Worm (Caenorhabditis elegans) whole organism, mixed stage, embryonic: ENCODE measurements around the gene C49A9.1.

Experiments
- M03D4.4 ChIP-seq: sonication (generic microtip); optimal IDR thresholded peaks from 2 replicates; lab custom pipeline; 2017; ENCODE audit warnings: mild to moderate bottlenecking, missing genetic modification characterization, missing compliant biosample characterization
- blmp-1 ChIP-seq: fragments of 150-350 bp; optimal IDR thresholded peaks from 2 replicates; lab custom pipeline; 2014; ENCODE audit warnings: missing biosample characterization, missing genetic modification characterization
- ceh-39 ChIP-seq: fragments of 150-350 bp; optimal IDR thresholded peaks from 2 replicates; lab custom pipeline; 2014; ENCODE audit warnings: missing biosample characterization, missing genetic modification characterization
- ceh-43 ChIP-seq: fragments of 200-800 bp; sonication (Bioruptor generic); optimal IDR thresholded peaks from 2 replicates; lab custom pipeline; 2018; ENCODE audit warnings: mild to moderate bottlenecking, missing genetic modification characterization, moderate library complexity, missing compliant biosample characterization
- ceh-83 ChIP-seq: fragments of 200-800 bp; sonication (Bioruptor generic); optimal IDR thresholded peaks from 2 replicates; lab custom pipeline; 2018; ENCODE audit warnings: mild to moderate bottlenecking, missing genetic modification characterization, missing compliant biosample characterization
- ces-1 ChIP-seq: fragments of 150-350 bp; optimal IDR thresholded peaks from 2 replicates; lab custom pipeline; 2014; ENCODE audit warnings: missing biosample characterization, missing genetic modification reagents, missing genetic modification characterization
- cnd-1 ChIP-seq: fragments of 200-800 bp; sonication (Bioruptor generic); optimal IDR thresholded peaks from 2 replicates; lab custom pipeline; 2018; ENCODE audit warnings: mild to moderate bottlenecking, missing genetic modification characterization, missing compliant biosample characterization
- drap-1 ChIP-seq: fragments of 200-800 bp; sonication (Bioruptor generic); optimal IDR thresholded peaks from 3 replicates; lab custom pipeline; 2018; ENCODE audit warnings: mild to moderate bottlenecking, missing genetic modification characterization, missing compliant biosample characterization
- elt-1 ChIP-seq: sonication (generic microtip); optimal IDR thresholded peaks from 2 replicates; lab custom pipeline; 2017; ENCODE audit warnings: missing genetic modification characterization, mild to moderate bottlenecking, missing compliant biosample characterization, antibody characterized with exemption, moderate library complexity, borderline replicate concordance; ENCODE audit not compliant: insufficient read depth
- elt-3 ChIP-seq: fragments of 150-350 bp; optimal IDR thresholded peaks from 2 replicates; lab custom pipeline; 2014; ENCODE audit warnings: missing biosample characterization, missing genetic modification characterization
- flh-1 ChIP-seq: fragments of 200-800 bp; sonication (Bioruptor generic); optimal IDR thresholded peaks from 2 replicates; lab custom pipeline; 2018; ENCODE audit warnings: mild to moderate bottlenecking, missing genetic modification characterization, moderate library complexity, missing compliant biosample characterization
- hlh-1 ChIP-seq: fragments of 150-350 bp; optimal IDR thresholded peaks from 2 replicates; lab custom pipeline; 2014; ENCODE audit warnings: missing biosample characterization, missing genetic modification reagents, missing genetic modification characterization
- lin-13 ChIP-seq: fragments of 150-350 bp; optimal IDR thresholded peaks from 2 replicates; lab custom pipeline; 2014; ENCODE audit warnings: missing biosample characterization, missing genetic modification characterization
- lin-32 ChIP-seq: fragments of 200-800 bp; sonication (Bioruptor generic); optimal IDR thresholded peaks from 2 replicates; lab custom pipeline; 2018; ENCODE audit warnings: mild to moderate bottlenecking, missing genetic modification characterization, missing compliant biosample characterization
- lsy-2 ChIP-seq: fragments of 150-350 bp; optimal IDR thresholded peaks from 2 replicates; lab custom pipeline; 2014; ENCODE audit warnings: missing biosample characterization, missing genetic modification characterization
- mab-5 ChIP-seq: fragments of 150-350 bp; optimal IDR thresholded peaks from 2 replicates; lab custom pipeline; 2014; ENCODE audit warnings: missing biosample characterization, missing genetic modification characterization
- mep-1 ChIP-seq: fragments of 150-350 bp; optimal IDR thresholded peaks from 2 replicates; lab custom pipeline; 2017; ENCODE audit warnings: missing biosample characterization, missing genetic modification reagents, missing genetic modification characterization, inconsistent platforms
- mls-2 ChIP-seq: sonication (generic microtip); optimal IDR thresholded peaks from 2 replicates; lab custom pipeline; 2016; ENCODE audit warnings: mild to moderate bottlenecking, missing genetic modification characterization, moderate library complexity, missing compliant biosample characterization
- nhr-12 ChIP-seq: fragments of 150-350 bp; optimal IDR thresholded peaks from 2 replicates; lab custom pipeline; 2014; ENCODE audit warnings: missing biosample characterization, missing genetic modification characterization
- nhr-2 ChIP-seq: fragments of 150-350 bp; optimal IDR thresholded peaks from 2 replicates; lab custom pipeline; 2014; ENCODE audit warnings: missing biosample characterization, missing genetic modification characterization
- nhr-237 ChIP-seq: fragments of 150-350 bp; optimal IDR thresholded peaks from 2 replicates; lab custom pipeline; 2014; ENCODE audit warnings: missing biosample characterization, missing genetic modification characterization
- nhr-28 ChIP-seq: fragments of 150-350 bp; optimal IDR thresholded peaks from 2 replicates; lab custom pipeline; 2014; ENCODE audit warnings: missing biosample characterization, missing genetic modification characterization
- pha-4 ChIP-seq: fragments of 150-350 bp; optimal IDR thresholded peaks from 2 replicates; lab custom pipeline; 2018; ENCODE audit warnings: missing biosample characterization, missing genetic modification reagents, missing genetic modification characterization
- sem-2 ChIP-seq: fragments of 200-800 bp; sonication (Bioruptor generic); optimal IDR thresholded peaks from 2 replicates; lab custom pipeline; 2018; ENCODE audit warnings: mild to moderate bottlenecking, missing genetic modification characterization, missing compliant biosample characterization
- snpc-4 ChIP-seq: fragments of 150-350 bp; optimal IDR thresholded peaks from 2 replicates; lab custom pipeline; 2014; ENCODE audit warnings: missing biosample characterization, missing genetic modification characterization
- tbx-8 ChIP-seq: fragments of 200-800 bp; sonication (Bioruptor generic); optimal IDR thresholded peaks from 2 replicates; lab custom pipeline; 2018; ENCODE audit warnings: mild to moderate bottlenecking, missing genetic modification characterization, moderate library complexity, missing compliant biosample characterization
- unc-120 ChIP-seq: sonication (generic microtip); optimal IDR thresholded peaks from 2 replicates; lab custom pipeline; 2017; ENCODE audit warnings: missing genetic modification characterization, missing compliant biosample characterization; ENCODE audit not compliant: poor library complexity, severe bottlenecking
- unc-39 ChIP-seq: fragments of 150-350 bp; optimal IDR thresholded peaks from 2 replicates; lab custom pipeline; 2014; ENCODE audit warnings: missing biosample characterization, missing genetic modification characterization
- zip-8 ChIP-seq: fragments of 150-350 bp; optimal IDR thresholded peaks from 2 replicates; lab custom pipeline; 2014; ENCODE audit warnings: missing biosample characterization, missing genetic modification characterization
- ztf-11 ChIP-seq: fragments of 150-350 bp; optimal IDR thresholded peaks from 2 replicates; lab custom pipeline; 2014; ENCODE audit warnings: missing biosample characterization, missing genetic modification characterization

C49A9.1 gene

ce11 chrIV:6230560-6231073 is 2.6 kb downstream of the C49A9.1 start, which contains the start of gene F58F9.4:
F58F9.4 (plus strand) TSS chrIV:6231023.
- no peak for TF ChIP-seq nhr-28 (tag; lab: Kevin White, UChicago)
- TF ChIP-seq blmp-1: no peak
- TF ChIP-seq lin-13 (tag; lab: Kevin White, UChicago): no peak
- no peak for TF ChIP-seq unc-120
- no peak for TF ChIP-seq ces-1 (GFP tag; lab: Kevin White, UChicago)
- no peak for TF ChIP-seq hlh-1
- no peak for TF ChIP-seq ztf-11 (tag; lab: Kevin White, UChicago)
- no peak for TF ChIP-seq nhr-2 (tag; lab: Kevin White, UChicago)
- no peak for TF ChIP-seq mls-2 (tag; lab: Kevin White, UChicago)
- no peak for TF ChIP-seq elt-1 (tag; lab: Kevin White, UChicago)
- no peak for TF ChIP-seq tbx-8
- TF ChIP-seq sem-2 (GFP tag; lab: Kevin White, UChicago): no peak
- TF ChIP-seq zip-8: no peak
- TF ChIP-seq lin-32 (GFP tag; lab: Kevin White, UChicago): no peak
- no peak for TF ChIP-seq flh-1
- no peak for TF ChIP-seq ceh-39 (tag; lab: Kevin White, UChicago)
- no peak for TF ChIP-seq ceh-43 (GFP tag; lab: Kevin White, UChicago)
- no peak for TF ChIP-seq cnd-1 (tag; lab: Kevin White, UChicago)
- TF ChIP-seq elt-3 (tag; lab: Kevin White, UChicago): no peak
- TF ChIP-seq, all 35 proteins: peak for 0

ce11 chrIV:6232769-6233290 is 4.8 kb downstream of the C49A9.1 start, which contains the start of gene F58F9.3:
F58F9.3 (plus strand) TSS chrIV:6233240.
- TF ChIP-seq ceh-43 (GFP tag; lab: Kevin White, UChicago): no peak
- TF ChIP-seq unc-39 (tag; lab: Kevin White, UChicago): no peak
- no peak for TF ChIP-seq tbx-8
- no peak for TF ChIP-seq mep-1 (tag; lab: Kevin White, UChicago)
- no peak for TF ChIP-seq nhr-28 (tag; lab: Kevin White, UChicago)
- no peak for TF ChIP-seq ceh-39 (tag; lab: Kevin White, UChicago)
- TF ChIP-seq drap-1: no peak
- TF ChIP-seq M03D4.4 (tag; lab: Kevin White, UChicago): no peak
- TF ChIP-seq snpc-4 (tag; lab: Kevin White, UChicago): no peak
- TF ChIP-seq ztf-11 (tag; lab: Kevin White, UChicago): no peak
- TF ChIP-seq ceh-83 (GFP tag; lab: Kevin White, UChicago): no peak
- TF ChIP-seq elt-1 (tag; lab: Kevin White, UChicago): no peak
- no peak for TF ChIP-seq sem-2 (GFP tag; lab: Kevin White, UChicago)
- TF ChIP-seq pha-4 (tag; lab: Kevin White, UChicago): no peak

ce11 chrIV:6237508-6238227 is 9.7 kb downstream of the C49A9.1 start, which contains the start of the genes F58F9.6 and F58F9.8:
F58F9.6 (minus strand) TSS chrIV:6237608.
F58F9.8 (plus strand) TSS chrIV:6238177.
- no peak for TF ChIP-seq nhr-12 (tag; lab: Kevin White, UChicago)
- no peak for TF ChIP-seq tbx-8
- no peak for TF ChIP-seq ceh-39 (tag; lab: Kevin White, UChicago)
- TF ChIP-seq nhr-28 (tag; lab: Kevin White, UChicago): no peak
- TF ChIP-seq mab-5 (tag; lab: Kevin White, UChicago): no peak
- no peak for TF ChIP-seq lin-13 (tag; lab: Kevin White, UChicago)
- no peak for TF ChIP-seq drap-1
- TF ChIP-seq elt-1 (tag; lab: Kevin White, UChicago): no peak

ce11 chrIV:6239993-6240392 is 12.0 kb downstream of the C49A9.1 start, which contains the start of gene F58F9.9:
F58F9.9 (plus strand) TSS chrIV:6240293.
- TF ChIP-seq sem-2 (GFP tag; lab: Kevin White, UChicago) (no peak), ceh-43 (GFP tag; lab: Kevin White, UChicago) (no peak), lsy-2 (tag; lab: Kevin White, UChicago) (no peak), zip-8 (no peak)

- TF ChIP-seq lsy-2 (tag; lab: Kevin White, UChicago) (no peak), hlh-1 (no peak), nhr-237 (tag; lab: Kevin White, UChicago) (no peak)
Measured at ce11 chrIV:6248486-6248885, 20.5 kb downstream of the C49A9.1 start, which contains the start of gene acox-3. acox-3 (minus strand) TSS chrIV:6248492.
